Worm (Caenorhabditis elegans): Measurements from ENCODE around the gene hlh-1.

ce11 chrII:4470972-4471645 is 47.3 kb upstream of the hlh-1 start, which contains the start of gene W06B4.1:
- TF ChIP-seq F13C5.2 (tag; optimal IDR thresholded peaks at IDR 0.05): no peak
- TF ChIP-seq B0310.2 (tag; optimal IDR thresholded peaks at IDR 0.05): no peak
- TF ChIP-seq ama-1 (optimal IDR thresholded peaks at IDR 0.05): no peak
- TF ChIP-seq aly-1 (tag; optimal IDR thresholded peaks at IDR 0.05): no peak
- no peak for TF ChIP-seq pes-1 (GFP tag; IDR thresholded peaks at IDR 0.05)
- no peak for TF ChIP-seq hmg-4 (GFP tag; optimal IDR thresholded peaks at IDR 0.05)
- no peak for TF ChIP-seq tra-4 (tag; optimal IDR thresholded peaks at IDR 0.05)
- no peak for TF ChIP-seq tbx-37 (GFP tag; conservative IDR thresholded peaks at IDR 0.05)
- no peak for TF ChIP-seq flt-1 (GFP tag; IDR thresholded peaks at IDR 0.05)
- no peak for TF ChIP-seq ceh-36 (tag; optimal IDR thresholded peaks at IDR 0.05)
- no peak for TF ChIP-seq ets-7 (tag; optimal IDR thresholded peaks at IDR 0.05)
